Fruit fly (Drosophila melanogaster) whole organism, embryonic: ENCODE data around the gene CG31778.
A peak's percentile ranks its signal among the peaks of the same experiment; 100 is the strongest.

Source experiments
- Asciz ChIP-seq: fragments of 200-800 bp; sonication (Bioruptor generic); optimal IDR thresholded peaks from 2 replicates; lab custom pipeline; 2017; ENCODE audit warnings: missing biosample characterization, mild to moderate bottlenecking, missing genetic modification characterization, missing genetic modification reagents
- BEAF-32 ChIP-seq: fragments of 200-800 bp; sonication (Bioruptor generic); optimal IDR thresholded peaks from 3 replicates; lab custom pipeline; 2017; ENCODE audit warnings: missing biosample characterization, missing genetic modification characterization, mild to moderate bottlenecking, moderate library complexity, missing genetic modification reagents
- Bdp1 ChIP-seq: fragments of 200-800 bp; sonication (Bioruptor generic); optimal IDR thresholded peaks from 3 replicates; lab custom pipeline; 2016; ENCODE audit warnings: missing biosample characterization, missing genetic modification characterization
- CG1024 ChIP-seq: fragments of 200-800 bp; sonication (Bioruptor generic); IDR thresholded peaks from 2 replicates; pipeline ENCODE4 v1.3.6; 2022; ENCODE audit warnings: missing biosample characterization, missing genetic modification characterization
- CG10959 ChIP-seq: fragments of 200-800 bp; sonication (Bioruptor generic); IDR thresholded peaks from 2 replicates; pipeline ENCODE4 v1.3.6; 2022; ENCODE audit warnings: missing biosample characterization, missing genetic modification characterization
- CG12071 ChIP-seq: fragments of 200-800 bp; sonication (Bioruptor generic); optimal IDR thresholded peaks from 3 replicates; lab custom pipeline; 2018; ENCODE audit warnings: missing biosample characterization, mild to moderate bottlenecking, missing genetic modification characterization
- CG12769 ChIP-seq: fragments of 200-800 bp; sonication (Bioruptor generic); optimal IDR thresholded peaks from 2 replicates; lab custom pipeline; 2019; ENCODE audit warnings: missing biosample characterization, mild to moderate bottlenecking, missing genetic modification characterization, moderate library complexity
- CG14014 ChIP-seq: fragments of 200-800 bp; sonication (Bioruptor generic); IDR thresholded peaks from 2 replicates; pipeline ENCODE4 v1.3.6; 2022; ENCODE audit warnings: missing biosample characterization, missing genetic modification characterization
- CG14860 ChIP-seq: fragments of 200-800 bp; sonication (Bioruptor generic); IDR thresholded peaks from 3 replicates; pipeline ENCODE4 v1.3.6; 2022; ENCODE audit warnings: missing biosample characterization, missing genetic modification characterization; ENCODE audit not compliant: partially characterized antibody
- CG15269 ChIP-seq: fragments of 200-800 bp; sonication (Bioruptor generic); optimal IDR thresholded peaks from 2 replicates; lab custom pipeline; 2018; ENCODE audit warnings: missing biosample characterization, mild to moderate bottlenecking, missing genetic modification characterization, moderate library complexity
- CG1647 ChIP-seq: fragments of 200-800 bp; sonication (Bioruptor generic); optimal IDR thresholded peaks from 3 replicates; lab custom pipeline; 2016; ENCODE audit warnings: missing biosample characterization, missing genetic modification characterization
- CG3407 ChIP-seq: fragments of 200-800 bp; sonication (Bioruptor generic); optimal IDR thresholded peaks from 2 replicates; lab custom pipeline; 2018; ENCODE audit warnings: missing biosample characterization, mild to moderate bottlenecking, missing genetic modification characterization
- CG4282 ChIP-seq: fragments of 200-800 bp; sonication (Bioruptor generic); optimal IDR thresholded peaks from 2 replicates; lab custom pipeline; 2016; ENCODE audit warnings: missing biosample characterization, missing genetic modification characterization
- CG4424 ChIP-seq: fragments of 200-800 bp; sonication (Bioruptor generic); optimal IDR thresholded peaks from 3 replicates; lab custom pipeline; 2016; ENCODE audit warnings: missing biosample characterization, missing genetic modification characterization
- CG4617 ChIP-seq: fragments of 200-800 bp; sonication (Bioruptor generic); optimal IDR thresholded peaks from 3 replicates; lab custom pipeline; 2016; ENCODE audit warnings: missing biosample characterization, missing genetic modification characterization, borderline replicate concordance
- CG4707 ChIP-seq: fragments of 200-800 bp; sonication (Bioruptor generic); optimal IDR thresholded peaks from 2 replicates; lab custom pipeline; 2018; ENCODE audit warnings: missing biosample characterization, mild to moderate bottlenecking, missing genetic modification characterization, moderate library complexity
- CG4854 ChIP-seq: fragments of 200-800 bp; sonication (Bioruptor generic); optimal IDR thresholded peaks from 2 replicates; lab custom pipeline; 2016; ENCODE audit warnings: missing biosample characterization, missing genetic modification characterization, inconsistent platforms
- CG5180 ChIP-seq: fragments of 200-800 bp; sonication (Bioruptor generic); optimal IDR thresholded peaks from 3 replicates; lab custom pipeline; 2017; ENCODE audit warnings: missing biosample characterization, missing genetic modification characterization, mild to moderate bottlenecking, moderate library complexity, missing genetic modification reagents
- CG5245 ChIP-seq: fragments of 200-800 bp; sonication (Bioruptor generic); optimal IDR thresholded peaks from 3 replicates; lab custom pipeline; 2016; ENCODE audit warnings: missing biosample characterization, missing genetic modification characterization
- CG5953 ChIP-seq: fragments of 200-800 bp; sonication (Bioruptor generic); IDR thresholded peaks from 2 replicates; pipeline ENCODE4 v1.3.6; 2022; ENCODE audit warnings: missing biosample characterization, missing genetic modification characterization
- CG7839 ChIP-seq: fragments of 200-800 bp; sonication (Bioruptor generic); optimal IDR thresholded peaks from 3 replicates; lab custom pipeline; 2018; ENCODE audit warnings: missing biosample characterization, mild to moderate bottlenecking, missing genetic modification characterization, moderate library complexity
- CG8478 ChIP-seq: fragments of >200 bp; optimal IDR thresholded peaks from 2 replicates; lab custom pipeline; 2018
- CG9437 ChIP-seq: fragments of 200-800 bp; sonication (Bioruptor generic); optimal IDR thresholded peaks from 2 replicates; lab custom pipeline; 2018; ENCODE audit warnings: missing biosample characterization, mild to moderate bottlenecking, missing genetic modification characterization
- CTCF ChIP-seq: fragments of 200-800 bp; sonication (Bioruptor generic); optimal IDR thresholded peaks from 2 replicates; lab custom pipeline; 2017; ENCODE audit warnings: missing biosample characterization, mild to moderate bottlenecking, missing genetic modification characterization, moderate library complexity
- E2f2 ChIP-seq: fragments of 200-800 bp; sonication (Bioruptor generic); IDR thresholded peaks from 2 replicates; pipeline ENCODE4 v1.3.6; 2022; ENCODE audit warnings: missing biosample characterization, missing genetic modification characterization
- Hey ChIP-seq: fragments of 200-800 bp; sonication (Bioruptor generic); optimal IDR thresholded peaks from 3 replicates; lab custom pipeline; 2018; ENCODE audit warnings: missing biosample characterization, mild to moderate bottlenecking, missing genetic modification characterization
- HmgZ ChIP-seq: fragments of 200-800 bp; sonication (Bioruptor generic); optimal IDR thresholded peaks from 2 replicates; lab custom pipeline; 2018; ENCODE audit warnings: missing biosample characterization, mild to moderate bottlenecking, missing genetic modification characterization
- Mrtf ChIP-seq: fragments of 200-800 bp; sonication (Bioruptor generic); IDR thresholded peaks from 3 replicates; pipeline ENCODE4 v1.3.6; 2022; ENCODE audit warnings: missing biosample characterization, missing genetic modification characterization
- Myb ChIP-seq: fragments of 200-800 bp; sonication (Bioruptor generic); optimal IDR thresholded peaks from 2 replicates; lab custom pipeline; 2016; ENCODE audit warnings: missing biosample characterization, missing genetic modification characterization
- NK7.1 ChIP-seq: fragments of 200-800 bp; sonication (Bioruptor generic); optimal IDR thresholded peaks from 3 replicates; lab custom pipeline; 2016; ENCODE audit warnings: missing biosample characterization, missing genetic modification characterization
- Neu2 ChIP-seq: fragments of 200-800 bp; sonication (Bioruptor generic); optimal IDR thresholded peaks from 3 replicates; lab custom pipeline; 2016; ENCODE audit warnings: missing biosample characterization, missing genetic modification characterization, borderline replicate concordance
- Nf-YC ChIP-seq: fragments of 200-800 bp; optimal IDR thresholded peaks from 3 replicates; lab custom pipeline; 2019; ENCODE audit warnings: missing biosample characterization, mild to moderate bottlenecking, missing genetic modification characterization, moderate library complexity
- Oaz ChIP-seq: fragments of 200-800 bp; sonication (Bioruptor generic); IDR thresholded peaks from 2 replicates; pipeline ENCODE4 v1.3.6; 2022; ENCODE audit warnings: missing biosample characterization, missing genetic modification characterization
- Poxn ChIP-seq: fragments of 200-800 bp; sonication (Bioruptor generic); IDR thresholded peaks from 2 replicates; pipeline ENCODE4 v1.3.6; 2022; ENCODE audit warnings: missing biosample characterization, missing genetic modification characterization
- Ravus ChIP-seq: fragments of 200-800 bp; sonication (Bioruptor generic); IDR thresholded peaks from 2 replicates; pipeline ENCODE4 v1.3.6; 2022; ENCODE audit warnings: missing biosample characterization, missing genetic modification characterization
- Scr ChIP-seq: fragments of 200-800 bp; sonication (Bioruptor generic); IDR thresholded peaks from 2 replicates; pipeline ENCODE4 v1.3.6; 2022; ENCODE audit warnings: missing biosample characterization, missing genetic modification characterization; ENCODE audit not compliant: partially characterized antibody
- Six4 ChIP-seq: fragments of 200-800 bp; sonication (Bioruptor generic); optimal IDR thresholded peaks from 2 replicates; lab custom pipeline; 2016; ENCODE audit warnings: missing biosample characterization, missing genetic modification characterization
- Stat92E ChIP-seq, 3 experiments: fragments of >200 bp in 2 of 3; fragments of 200-800 bp in 1 of 3; sonication (Bioruptor generic) in 1 of 3; optimal IDR thresholded peaks; 2 replicates each; lab custom pipeline; 2017 to 2019; ENCODE audit warnings: missing biosample characterization in 3 of 3, missing genetic modification characterization in 3 of 3, mild to moderate bottlenecking in 1 of 3, moderate library complexity in 1 of 3
- bab2 ChIP-seq: fragments of 200-800 bp; sonication (Bioruptor generic); optimal IDR thresholded peaks from 2 replicates; lab custom pipeline; 2016; ENCODE audit warnings: missing biosample characterization, missing genetic modification characterization
- cas ChIP-seq: fragments of 200-800 bp; sonication (Bioruptor generic); IDR thresholded peaks from 2 replicates; pipeline ENCODE4 v1.3.6; 2022; ENCODE audit warnings: missing biosample characterization, missing genetic modification characterization
- cato ChIP-seq: fragments of 200-800 bp; sonication (Bioruptor generic); optimal IDR thresholded peaks from 2 replicates; lab custom pipeline; 2016; ENCODE audit warnings: missing biosample characterization, missing genetic modification characterization, borderline replicate concordance
- dm ChIP-seq: fragments of 200-800 bp; sonication (Bioruptor generic); optimal IDR thresholded peaks from 3 replicates; lab custom pipeline; 2016; ENCODE audit warnings: missing biosample characterization, missing genetic modification characterization
- her ChIP-seq: fragments of 200-800 bp; sonication (Bioruptor generic); optimal IDR thresholded peaks from 2 replicates; lab custom pipeline; 2016; ENCODE audit warnings: missing biosample characterization, missing genetic modification characterization
- hkb ChIP-seq, 2 experiments: fragments of 200-800 bp in 1 of 2; fragments of >200 bp in 1 of 2; sonication (Bioruptor generic) in 1 of 2; IDR thresholded peaks in 1 of 2; optimal IDR thresholded peaks in 1 of 2; 2 replicates each; pipeline versions ENCODE4 v1.3.6 to Lab custom; 2017 to 2022; ENCODE audit warnings: missing biosample characterization in 1 of 2, missing genetic modification characterization in 1 of 2
- kni ChIP-seq: fragments of 200-800 bp; sonication (Bioruptor generic); optimal IDR thresholded peaks from 3 replicates; lab custom pipeline; 2017; ENCODE audit warnings: mild to moderate bottlenecking, missing biosample characterization, missing genetic modification reagents, missing genetic modification characterization
- oc ChIP-seq: fragments of 200-800 bp; sonication (Bioruptor generic); optimal IDR thresholded peaks from 2 replicates; lab custom pipeline; 2018; ENCODE audit warnings: missing biosample characterization, mild to moderate bottlenecking, missing genetic modification characterization, moderate library complexity
- pan ChIP-seq, 4 experiments: fragments of >200 bp in 3 of 4; fragments of 200-800 bp in 1 of 4; sonication (Bioruptor generic) in 1 of 4; optimal IDR thresholded peaks in 3 of 4; IDR thresholded peaks in 1 of 4; 2 replicates each; pipeline versions ENCODE4 v1.3.6 to Lab custom; 2017 to 2022; ENCODE audit warnings: missing biosample characterization in 2 of 4, missing genetic modification characterization in 2 of 4, mixed read lengths in 1 of 4
- pros ChIP-seq: fragments of 200-800 bp; sonication (Bioruptor generic); optimal IDR thresholded peaks from 3 replicates; lab custom pipeline; 2019; ENCODE audit warnings: missing biosample characterization, mild to moderate bottlenecking, missing genetic modification characterization, moderate library complexity
- tio ChIP-seq: fragments of 200-800 bp; sonication (Bioruptor generic); optimal IDR thresholded peaks from 2 replicates; lab custom pipeline; 2017; ENCODE audit warnings: missing biosample characterization, missing genetic modification characterization, inconsistent platforms
- trem ChIP-seq: fragments of 200-800 bp; optimal IDR thresholded peaks from 3 replicates; lab custom pipeline; 2019; ENCODE audit warnings: missing biosample characterization, mild to moderate bottlenecking, missing genetic modification characterization, moderate library complexity
- zf30C ChIP-seq: fragments of 200-800 bp; sonication (Bioruptor generic); optimal IDR thresholded peaks from 3 replicates; lab custom pipeline; 2018; ENCODE audit warnings: missing biosample characterization, mild to moderate bottlenecking, missing genetic modification characterization

The CG31778 gene

dm6 chr2L:3712949-3713416, 7.7 kb upstream of the CG31778 start, which contains the start of the genes CG31955 and CG2818 (continued):
- no peak for TF ChIP-seq cato
- TF ChIP-seq CG15269 (tag; lab: Kevin White, UChicago) = peak; percentile 9
- no peak for TF ChIP-seq Six4 (GFP tag; lab: Kevin White, UChicago)
- no peak for TF ChIP-seq CG1647 (GFP tag; lab: Kevin White, UChicago)
- TF ChIP-seq Hey (tag; lab: Kevin White, UChicago) = no peak
- TF ChIP-seq zf30C (GFP tag; lab: Kevin White, UChicago) = no peak
- TF ChIP-seq BEAF-32 (GFP tag; lab: Kevin White, UChicago) = peak; percentile 80
- TF ChIP-seq HmgZ (tag; lab: Kevin White, UChicago) = peak; percentile 30
- TF ChIP-seq CG12071 = no peak
- TF ChIP-seq CG4707 = no peak
- no peak for TF ChIP-seq CG9437 (GFP tag; lab: Kevin White, UChicago)
- no peak for TF ChIP-seq hkb (optimal IDR thresholded peaks at IDR 0.05; lab: Kevin White, UChicago)
- no peak for TF ChIP-seq hkb (GFP tag; IDR thresholded peaks at IDR 0.05; lab: Robert Waterston, UW)
- TF ChIP-seq kni (GFP tag; lab: Kevin White, UChicago) = no peak
- TF ChIP-seq CG1024 (GFP tag; lab: Robert Waterston, UW) = no peak
- TF ChIP-seq CG14014 (GFP tag; lab: Robert Waterston, UW) = no peak
- TF ChIP-seq Oaz (GFP tag; lab: Robert Waterston, UW) = no peak
- no peak for TF ChIP-seq CG5245 (GFP tag; lab: Kevin White, UChicago)
- TF ChIP-seq CG7839 (tag; lab: Kevin White, UChicago) = no peak
- TF ChIP-seq tio (GFP tag; lab: Kevin White, UChicago) = no peak
- TF ChIP-seq Ravus (GFP tag; lab: Robert Waterston, UW) = no peak
- TF ChIP-seq bab2 (GFP tag; lab: Kevin White, UChicago) = no peak
- TF ChIP-seq CG12769 (tag; lab: Kevin White, UChicago) = peak; percentile 36
- no peak for TF ChIP-seq Poxn
- TF ChIP-seq CG8478 (lab: Kevin White, UChicago) = no peak
- TF ChIP-seq CG4854 (GFP tag; lab: Kevin White, UChicago) = peak; percentile 82
- TF ChIP-seq her (GFP tag; lab: Kevin White, UChicago) = no peak
- no peak for TF ChIP-seq pan (optimal IDR thresholded peaks at IDR 0.05; lab: Kevin White, UChicago)
- no peak for TF ChIP-seq pan (GFP tag; optimal IDR thresholded peaks at IDR 0.05 in 1 of 2, IDR thresholded peaks at IDR 0.05 in 1 of 2)
- TF ChIP-seq CG4617 (GFP tag; lab: Kevin White, UChicago) = peak; percentile 37
- peak; percentile 72 for TF ChIP-seq E2f2 (GFP tag; lab: Robert Waterston, UW)
- TF ChIP-seq CG4282 (GFP tag; lab: Kevin White, UChicago) = no peak
- TF ChIP-seq CG5180 (GFP tag; lab: Kevin White, UChicago) = no peak
- no peak for TF ChIP-seq oc (tag; lab: Kevin White, UChicago)
- peak; percentile 83 for TF ChIP-seq Scr (GFP tag; lab: Robert Waterston, UW)
- TF ChIP-seq CG10959 (GFP tag; lab: Robert Waterston, UW) = no peak
- no peak for TF ChIP-seq CG4424 (GFP tag; lab: Kevin White, UChicago)
- peak; percentile 55 for TF ChIP-seq Myb (GFP tag; lab: Kevin White, UChicago)
- TF ChIP-seq cas = no peak
- TF ChIP-seq CG14860 = peak; percentile 21; the same call in 1 of the 3 replicates
- no peak for TF ChIP-seq CTCF (GFP tag; lab: Kevin White, UChicago)
- TF ChIP-seq Asciz (GFP tag; lab: Kevin White, UChicago) = no peak
- TF ChIP-seq Stat92E (GFP tag; optimal IDR thresholded peaks at IDR 0.05; lab: Kevin White, UChicago) = no peak
- no peak for TF ChIP-seq CG3407 (GFP tag; lab: Kevin White, UChicago)
- peak; percentile 28 for TF ChIP-seq trem (tag; lab: Kevin White, UChicago)
- TF ChIP-seq NK7.1 (GFP tag; lab: Kevin White, UChicago) = no peak
- no peak for TF ChIP-seq pros (GFP tag; lab: Kevin White, UChicago)
- peak; percentile 57 for TF ChIP-seq dm (GFP tag; lab: Kevin White, UChicago)
- no peak for TF ChIP-seq Neu2 (GFP tag; lab: Kevin White, UChicago)
- TF ChIP-seq Bdp1 (GFP tag; lab: Kevin White, UChicago) = no peak
- TF ChIP-seq CG5953 (GFP tag; lab: Robert Waterston, UW) = no peak
- no peak for TF ChIP-seq Mrtf (GFP tag; lab: Robert Waterston, UW)
- no peak for TF ChIP-seq Nf-YC (tag; lab: Kevin White, UChicago)
